Worm (Caenorhabditis elegans) whole organism, young adult: ENCODE measurements around the gene pak-1.

Source experiments
- B0336.3 ChIP-seq: fragments of 200-800 bp; sonication (Bioruptor generic); IDR thresholded peaks from 2 replicates; pipeline ENCODE4 v1.3.6; 2022; ENCODE audit warnings: missing genetic modification characterization, missing compliant biosample characterization
- F22D6.2 ChIP-seq: sonication (generic microtip); optimal IDR thresholded peaks from 2 replicates; lab custom pipeline; 2016; ENCODE audit warnings: mild to moderate bottlenecking, missing genetic modification characterization, missing compliant biosample characterization
- F55B11.4 ChIP-seq: sonication (generic microtip); optimal IDR thresholded peaks from 2 replicates; lab custom pipeline; 2016; ENCODE audit warnings: missing compliant biosample characterization, missing genetic modification characterization, borderline replicate concordance; ENCODE audit not compliant: insufficient read depth
- K11D2.4 ChIP-seq: fragments of 200-800 bp; sonication (Bioruptor generic); IDR thresholded peaks from 2 replicates; pipeline ENCODE4 v1.3.6; 2022; ENCODE audit warnings: missing genetic modification reagents, missing genetic modification characterization, missing compliant biosample characterization
- K12H6.12 ChIP-seq: fragments of 200-800 bp; sonication (Bioruptor generic); optimal IDR thresholded peaks from 2 replicates; lab custom pipeline; 2018; ENCODE audit warnings: mild to moderate bottlenecking, missing genetic modification characterization, missing compliant biosample characterization
- T07F8.4 ChIP-seq: sonication (generic microtip); optimal IDR thresholded peaks from 2 replicates; lab custom pipeline; 2016; ENCODE audit warnings: mild to moderate bottlenecking, missing genetic modification characterization, moderate library complexity, missing compliant biosample characterization
- Y56A3A.18 ChIP-seq: fragments of 200-800 bp; sonication (Bioruptor generic); IDR thresholded peaks from 2 replicates; pipeline ENCODE4 v1.3.6; 2022; ENCODE audit warnings: missing genetic modification reagents, missing genetic modification characterization, missing compliant biosample characterization
- ZK185.1 ChIP-seq: sonication (generic microtip); optimal IDR thresholded peaks from 2 replicates; lab custom pipeline; 2016; ENCODE audit warnings: mild to moderate bottlenecking, missing genetic modification characterization, missing compliant biosample characterization; ENCODE audit not compliant: poor library complexity, severe bottlenecking
- akir-1 ChIP-seq: fragments of 200-800 bp; sonication (Bioruptor generic); optimal IDR thresholded peaks from 2 replicates; lab custom pipeline; 2018; ENCODE audit warnings: mild to moderate bottlenecking, missing genetic modification characterization, moderate library complexity, missing compliant biosample characterization
- atf-7 ChIP-seq: sonication (generic microtip); optimal IDR thresholded peaks from 2 replicates; lab custom pipeline; 2017; ENCODE audit warnings: mild to moderate bottlenecking, missing genetic modification characterization, missing compliant biosample characterization
- attf-5 ChIP-seq: fragments of 200-800 bp; sonication (Bioruptor generic); optimal IDR thresholded peaks from 2 replicates; lab custom pipeline; 2018; ENCODE audit warnings: mild to moderate bottlenecking, missing genetic modification characterization, missing compliant biosample characterization
- cebp-1 ChIP-seq, 2 experiments: fragments of 200-800 bp in 1 of 2; sonication (Bioruptor generic) in 1 of 2; sonication (generic microtip) in 1 of 2; IDR thresholded peaks in 1 of 2; optimal IDR thresholded peaks in 1 of 2; 2 replicates each; pipeline versions ENCODE4 v1.3.6 to Lab custom; 2017 to 2022; ENCODE audit warnings: missing compliant biosample characterization in 2 of 2, missing genetic modification characterization in 2 of 2, mild to moderate bottlenecking in 1 of 2, missing genetic modification reagents in 1 of 2, moderate library complexity in 1 of 2
- die-1 ChIP-seq: sonication (generic microtip); optimal IDR thresholded peaks from 2 replicates; lab custom pipeline; 2016; ENCODE audit warnings: missing genotype, mild to moderate bottlenecking, missing genetic modification characterization, missing compliant biosample characterization
- dox-1 ChIP-seq: fragments of 200-800 bp; sonication (Bioruptor generic); IDR thresholded peaks from 2 replicates; pipeline ENCODE4 v1.3.6; 2022; ENCODE audit warnings: missing genetic modification reagents, missing genetic modification characterization, missing compliant biosample characterization
- gei-17 ChIP-seq: fragments of 200-800 bp; sonication (Bioruptor generic); optimal IDR thresholded peaks from 2 replicates; lab custom pipeline; 2018; ENCODE audit warnings: mild to moderate bottlenecking, missing genetic modification characterization, missing compliant biosample characterization
- hmg-1.2 ChIP-seq: fragments of 200-800 bp; sonication (Bioruptor generic); IDR thresholded peaks from 2 replicates; pipeline ENCODE4 v1.3.6; 2022; ENCODE audit warnings: missing genetic modification reagents, missing genetic modification characterization, missing compliant biosample characterization
- hsf-1 ChIP-seq: fragments of 200-800 bp; sonication (Bioruptor generic); IDR thresholded peaks from 2 replicates; pipeline ENCODE4 v1.3.6; 2022; ENCODE audit warnings: missing genetic modification reagents, missing genetic modification characterization, missing compliant biosample characterization
- let-607 ChIP-seq, 2 experiments: fragments of 200-800 bp in 1 of 2; sonication (Bioruptor generic) in 1 of 2; sonication (generic microtip) in 1 of 2; optimal IDR thresholded peaks; 2 replicates each; lab custom pipeline; 2016 to 2018; ENCODE audit warnings: mild to moderate bottlenecking in 2 of 2, missing compliant biosample characterization in 2 of 2, missing genetic modification characterization in 2 of 2, moderate library complexity in 2 of 2, missing genotype in 1 of 2
- lin-26 ChIP-seq: fragments of 200-800 bp; sonication (Bioruptor generic); IDR thresholded peaks from 2 replicates; pipeline ENCODE4 v1.3.6; 2022; ENCODE audit warnings: missing genetic modification reagents, missing genetic modification characterization, missing compliant biosample characterization
- lin-35 ChIP-seq, 3 experiments: fragments of 150-350 bp in 2 of 3; sonication (generic microtip) in 1 of 3; optimal IDR thresholded peaks; 2 replicates each; lab custom pipeline; 2014 to 2018; ENCODE audit warnings: missing biosample characterization in 3 of 3, missing genetic modification characterization in 3 of 3, missing genetic modification reagents in 3 of 3
- lin-40 ChIP-seq: sonication (generic microtip); optimal IDR thresholded peaks from 2 replicates; lab custom pipeline; 2016; ENCODE audit warnings: missing genetic modification characterization, mild to moderate bottlenecking, missing compliant biosample characterization, missing genotype, missing genetic modification reagents
- madf-10 ChIP-seq: sonication (generic microtip); optimal IDR thresholded peaks from 2 replicates; lab custom pipeline; 2016; ENCODE audit warnings: mild to moderate bottlenecking, missing genetic modification characterization, missing compliant biosample characterization
- madf-6 ChIP-seq: fragments of 200-800 bp; sonication (Bioruptor generic); IDR thresholded peaks from 2 replicates; pipeline ENCODE4 v1.3.6; 2022; ENCODE audit warnings: missing genetic modification reagents, missing genetic modification characterization, missing compliant biosample characterization
- mcd-1 ChIP-seq: fragments of 200-800 bp; sonication (Bioruptor generic); IDR thresholded peaks from 2 replicates; pipeline ENCODE4 v1.3.6; 2022; ENCODE audit warnings: missing genetic modification reagents, missing genetic modification characterization, missing compliant biosample characterization
- nfya-1 ChIP-seq: sonication (generic microtip); optimal IDR thresholded peaks from 2 replicates; lab custom pipeline; 2017; ENCODE audit warnings: antibody characterized with exemption, missing compliant biosample characterization, missing genetic modification characterization, borderline replicate concordance; ENCODE audit not compliant: insufficient read depth
- nfyb-1 ChIP-seq: fragments of 200-800 bp; sonication (Bioruptor generic); IDR thresholded peaks from 2 replicates; pipeline ENCODE4 v1.3.6; 2022; ENCODE audit warnings: missing genetic modification reagents, missing genetic modification characterization, missing compliant biosample characterization
- nhr-80 ChIP-seq: sonication (generic microtip); optimal IDR thresholded peaks from 2 replicates; lab custom pipeline; 2016; ENCODE audit warnings: missing genetic modification characterization, missing compliant biosample characterization
- nhr-90 ChIP-seq: sonication (generic microtip); optimal IDR thresholded peaks from 2 replicates; lab custom pipeline; 2016; ENCODE audit warnings: missing genotype, mild to moderate bottlenecking, missing genetic modification characterization, missing compliant biosample characterization
- pbrm-1 ChIP-seq: fragments of 200-800 bp; sonication (Bioruptor generic); IDR thresholded peaks from 2 replicates; pipeline ENCODE4 v1.3.6; 2022; ENCODE audit warnings: missing genetic modification reagents, missing genetic modification characterization, missing compliant biosample characterization
- pha-4 ChIP-seq: fragments of 150-350 bp; sonication (generic microtip); optimal IDR thresholded peaks from 2 replicates; lab custom pipeline; 2014; ENCODE audit warnings: missing biosample characterization, missing genetic modification reagents, missing genetic modification characterization
- rcor-1 ChIP-seq: fragments of 200-800 bp; sonication (Bioruptor generic); IDR thresholded peaks from 2 replicates; pipeline ENCODE4 v1.3.6; 2022; ENCODE audit warnings: missing genetic modification reagents, missing genetic modification characterization, missing compliant biosample characterization
- snpc-3.4 ChIP-seq: sonication (generic microtip); optimal IDR thresholded peaks from 2 replicates; lab custom pipeline; 2017; ENCODE audit warnings: missing genetic modification characterization, mild to moderate bottlenecking, missing compliant biosample characterization, antibody characterized with exemption, moderate library complexity, missing genotype, missing genetic modification reagents
- snpc-4 ChIP-seq, 5 experiments: fragments of 150-350 bp in 1 of 5; sonication (generic microtip) in 4 of 5; optimal IDR thresholded peaks; 2 replicates each; lab custom pipeline; 2014 to 2018; ENCODE audit warnings: missing genetic modification characterization in 5 of 5, missing biosample characterization in 3 of 5, antibody characterized with exemption in 2 of 5, mild to moderate bottlenecking in 2 of 5, missing compliant biosample characterization in 2 of 5, missing genotype in 2 of 5, moderate library complexity in 2 of 5, missing genetic modification reagents in 1 of 5
- somi-1 ChIP-seq: fragments of 200-800 bp; sonication (Bioruptor generic); optimal IDR thresholded peaks from 2 replicates; lab custom pipeline; 2018; ENCODE audit warnings: mild to moderate bottlenecking, missing genetic modification characterization, missing compliant biosample characterization
- tbp1 ChIP-seq: fragments of 200-800 bp; sonication (Bioruptor generic); optimal IDR thresholded peaks from 2 replicates; lab custom pipeline; 2018; ENCODE audit warnings: mild to moderate bottlenecking, missing genetic modification characterization, missing compliant biosample characterization
- tlf-1 ChIP-seq: fragments of 200-800 bp; sonication (Bioruptor generic); optimal IDR thresholded peaks from 2 replicates; lab custom pipeline; 2018; ENCODE audit warnings: mild to moderate bottlenecking, missing genetic modification characterization, missing compliant biosample characterization
- zfh-2 ChIP-seq: fragments of 200-800 bp; sonication (Bioruptor generic); conservative IDR thresholded peaks from 2 replicates; pipeline ENCODE4 v1.3.6; 2022; ENCODE audit warnings: missing genetic modification reagents, missing genetic modification characterization, missing compliant biosample characterization
- ztf-18 ChIP-seq: sonication (generic microtip); optimal IDR thresholded peaks from 2 replicates; lab custom pipeline; 2016; ENCODE audit warnings: missing genotype, mild to moderate bottlenecking, missing genetic modification characterization, missing compliant biosample characterization
- ztf-25 ChIP-seq: fragments of 200-800 bp; sonication (Bioruptor generic); IDR thresholded peaks from 2 replicates; pipeline ENCODE4 v1.3.6; 2022; ENCODE audit warnings: missing genetic modification reagents, missing genetic modification characterization, missing compliant biosample characterization
- ztf-26 ChIP-seq: sonication (generic microtip); optimal IDR thresholded peaks from 2 replicates; lab custom pipeline; 2017; ENCODE audit warnings: missing genetic modification characterization, missing compliant biosample characterization

The pak-1 gene

DNA sequence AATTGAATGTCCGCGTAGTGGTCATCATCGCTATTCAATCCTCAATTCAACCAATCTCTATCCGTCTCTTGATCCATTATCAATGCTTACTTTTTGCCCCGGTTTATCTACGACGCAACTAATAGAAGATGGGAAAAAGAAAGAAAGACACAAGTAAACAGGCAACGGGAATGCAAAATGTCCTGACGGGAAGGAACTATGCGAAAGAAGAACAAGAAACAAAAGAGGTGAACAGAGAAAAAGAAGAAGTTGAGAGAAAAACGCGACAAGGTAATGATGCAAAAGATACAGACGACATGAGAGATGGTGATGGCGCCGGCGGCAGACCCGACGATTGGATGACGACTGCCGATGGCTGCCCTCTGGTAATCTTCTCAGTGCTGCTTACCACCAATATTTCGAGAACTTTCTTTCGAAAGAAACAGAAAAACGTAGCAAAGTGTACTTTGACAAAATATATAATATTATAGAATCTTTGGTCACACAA is 6.4 kb downstream of the pak-1 start:
- TF ChIP-seq lin-40, result peak; percentile 75
- TF ChIP-seq attf-5 (GFP tag; lab: Kevin White, UChicago), result peak; percentile 49
- TF ChIP-seq tbp1 (GFP tag; lab: Kevin White, UChicago), result peak; percentile 23
- TF ChIP-seq hmg-1.2 (GFP tag; lab: Robert Waterston, UW), result peak; percentile 32; the same call in 1 of the 2 replicates
- 0 out of 2 replicates have a peak, but pooled peaks have one; percentile 41 for TF ChIP-seq zfh-2 (GFP tag; lab: Robert Waterston, UW)
- TF ChIP-seq let-607 (tag; optimal IDR thresholded peaks at IDR 0.05; lab: Kevin White, UChicago), result peak in 1 of 2 experiments; percentile 65
- peak in 1 of 3 experiments; percentile 9 for TF ChIP-seq lin-35 (GFP tag; optimal IDR thresholded peaks at IDR 0.05; lab: Kevin White, UChicago)
- TF ChIP-seq pha-4 (tag; lab: Kevin White, UChicago), result no peak
- TF ChIP-seq T07F8.4 (tag; lab: Kevin White, UChicago), result no peak
- peak; percentile 40 for TF ChIP-seq K12H6.12
- TF ChIP-seq nhr-80 (tag; lab: Kevin White, UChicago), result peak; percentile 86
- peak; percentile 40 for TF ChIP-seq tlf-1 (GFP tag; lab: Kevin White, UChicago)
- TF ChIP-seq F22D6.2, result peak; percentile 13
- peak; percentile 77 for TF ChIP-seq B0336.3 (GFP tag; lab: Robert Waterston, UW)
- no peak for TF ChIP-seq atf-7 (tag; lab: Kevin White, UChicago)
- peak; percentile 65 for TF ChIP-seq dox-1 (GFP tag; lab: Robert Waterston, UW)
- TF ChIP-seq pbrm-1 (GFP tag; lab: Robert Waterston, UW), result no peak
- TF ChIP-seq die-1, result peak; percentile 3
- no peak for TF ChIP-seq nfya-1 (tag; lab: Kevin White, UChicago)
- TF ChIP-seq ZK185.1 (tag; lab: Kevin White, UChicago), result peak; percentile 19
- TF ChIP-seq rcor-1 (GFP tag; lab: Robert Waterston, UW), result no peak
- no peak for TF ChIP-seq akir-1 (GFP tag; lab: Kevin White, UChicago)
- no peak for TF ChIP-seq ztf-18
- no peak for TF ChIP-seq ztf-25 (GFP tag; lab: Robert Waterston, UW)
- TF ChIP-seq snpc-4 (GFP tag; optimal IDR thresholded peaks at IDR 0.05; lab: Kevin White, UChicago), result no peak
- TF ChIP-seq snpc-4 (tag; optimal IDR thresholded peaks at IDR 0.05; lab: Kevin White, UChicago), result peak in 3 of 4 experiments; percentile 27 to 33 (median 29)
- TF ChIP-seq hsf-1 (GFP tag; lab: Robert Waterston, UW), result peak; percentile 80
- TF ChIP-seq lin-26 (GFP tag; lab: Robert Waterston, UW), result peak; percentile 51; the same call in 1 of the 2 replicates
- TF ChIP-seq F55B11.4, result no peak
- no peak; the same call in 1 of the 2 replicates for TF ChIP-seq K11D2.4 (GFP tag; lab: Robert Waterston, UW)
- peak; percentile 29 for TF ChIP-seq nhr-90
- no peak for TF ChIP-seq Y56A3A.18 (GFP tag; lab: Robert Waterston, UW)
- no peak for TF ChIP-seq cebp-1 (GFP tag; IDR thresholded peaks at IDR 0.05; lab: Robert Waterston, UW)
- TF ChIP-seq cebp-1 (tag; optimal IDR thresholded peaks at IDR 0.05; lab: Kevin White, UChicago), result peak; percentile 72
- peak; percentile 77 for TF ChIP-seq ztf-26
- TF ChIP-seq snpc-3.4 (tag; lab: Kevin White, UChicago), result no peak
- peak; percentile 77 for TF ChIP-seq somi-1 (GFP tag; lab: Kevin White, UChicago)
- peak; percentile 58 for TF ChIP-seq gei-17
- peak; percentile 68 for TF ChIP-seq nfyb-1 (GFP tag; lab: Robert Waterston, UW)
- no peak for TF ChIP-seq mcd-1 (GFP tag; lab: Robert Waterston, UW)
- TF ChIP-seq madf-6 (GFP tag; lab: Robert Waterston, UW), result no peak
- peak; percentile 52 for TF ChIP-seq madf-10 (tag; lab: Kevin White, UChicago)
